Worm (Caenorhabditis elegans): ENCODE measurements around the gene Y57G11C.20.

Y57G11C.20 gene

ce11 chrIV:14816288-14816687 lies 26.9 kb upstream of the Y57G11C.20 start, which contains the start of gene Y57G11C.46:
TSS of gene Y57G11C.46 (minus strand) at chrIV:14816388.
- TF ChIP-seq sea-1 (GFP tag; conservative IDR thresholded peaks at IDR 0.05) (no peak), B0310.2 (tag; optimal IDR thresholded peaks at IDR 0.05) (no peak), hmbx-1 (tag; optimal IDR thresholded peaks at IDR 0.05) (no peak), tra-4 (tag; optimal IDR thresholded peaks at IDR 0.05) (no peak), hnd-1 (tag; optimal IDR thresholded peaks at IDR 0.05) (no peak), ets-7 (tag; optimal IDR thresholded peaks at IDR 0.05) (no peak), scrt-1 (GFP tag; IDR thresholded peaks at IDR 0.05) (no peak), ama-1 (optimal IDR thresholded peaks at IDR 0.05) (no peak)

ce11 chrIV:14822267-14822666 lies 20.9 kb upstream of the Y57G11C.20 start:
- TF ChIP-seq ama-1 (optimal IDR thresholded peaks at IDR 0.05) = peak; percentile 38
- no peak for TF ChIP-seq ceh-36 (tag; optimal IDR thresholded peaks at IDR 0.05)

- TF ChIP-seq hmbx-1 (tag; optimal IDR thresholded peaks at IDR 0.05) (no peak), flt-1 (GFP tag; IDR thresholded peaks at IDR 0.05) (no peak), ets-7 (tag; optimal IDR thresholded peaks at IDR 0.05) (no peak), hnd-1 (tag; optimal IDR thresholded peaks at IDR 0.05) (no peak), tbx-11 (GFP tag; IDR thresholded peaks at IDR 0.05) (no peak), ceh-36 (tag; optimal IDR thresholded peaks at IDR 0.05) (no peak), sea-1 (GFP tag; conservative IDR thresholded peaks at IDR 0.05) (no peak), ceh-13 (GFP tag; optimal IDR thresholded peaks at IDR 0.05) (no peak), aly-1 (tag; optimal IDR thresholded peaks at IDR 0.05) (no peak), scrt-1 (GFP tag; IDR thresholded peaks at IDR 0.05) (no peak), tra-4 (tag; optimal IDR thresholded peaks at IDR 0.05) (no peak), ama-1 (optimal IDR thresholded peaks at IDR 0.05) (no peak), pes-1 (GFP tag; IDR thresholded peaks at IDR 0.05) (no peak)
Observed at ce11 chrIV:14824201-14824600, 19.0 kb upstream of the Y57G11C.20 start.

ce11 chrIV:14824878-14825352 lies 18.2 kb upstream of the Y57G11C.20 start, which contains the start of gene sec-61.A:
TSS of gene sec-61.A (minus strand) at chrIV:14825264.
- peak; percentile 59 for TF ChIP-seq hmg-4 (GFP tag; optimal IDR thresholded peaks at IDR 0.05)
- no peak for TF ChIP-seq ceh-36 (tag; optimal IDR thresholded peaks at IDR 0.05)
- TF ChIP-seq sea-1 (GFP tag; conservative IDR thresholded peaks at IDR 0.05) = no peak
- no peak for TF ChIP-seq tbx-37 (GFP tag; conservative IDR thresholded peaks at IDR 0.05)
- peak; percentile 57 for TF ChIP-seq F13C5.2 (tag; optimal IDR thresholded peaks at IDR 0.05)

ce11 chrIV:14825379-14825778 lies 17.8 kb upstream of the Y57G11C.20 start, which contains the start of gene rps-18:
TSS of gene rps-18 (plus strand) at chrIV:14825679.
- TF ChIP-seq ama-1 (optimal IDR thresholded peaks at IDR 0.05) = no peak
- TF ChIP-seq B0310.2 (tag; optimal IDR thresholded peaks at IDR 0.05) = no peak
- TF ChIP-seq tbx-37 (GFP tag; conservative IDR thresholded peaks at IDR 0.05) = no peak
- no peak for TF ChIP-seq flt-1 (GFP tag; IDR thresholded peaks at IDR 0.05)
- TF ChIP-seq scrt-1 (GFP tag; IDR thresholded peaks at IDR 0.05) = no peak
- TF ChIP-seq F13C5.2 (tag; optimal IDR thresholded peaks at IDR 0.05) = no peak
- TF ChIP-seq aly-1 (tag; optimal IDR thresholded peaks at IDR 0.05) = no peak
- no peak for TF ChIP-seq ets-7 (tag; optimal IDR thresholded peaks at IDR 0.05)
- no peak for TF ChIP-seq tra-4 (tag; optimal IDR thresholded peaks at IDR 0.05)
- no peak for TF ChIP-seq hnd-1 (tag; optimal IDR thresholded peaks at IDR 0.05)
- TF ChIP-seq hmbx-1 (tag; optimal IDR thresholded peaks at IDR 0.05) = no peak
- no peak for TF ChIP-seq ceh-13 (GFP tag; optimal IDR thresholded peaks at IDR 0.05)
- no peak for TF ChIP-seq sea-1 (GFP tag; conservative IDR thresholded peaks at IDR 0.05)

- TF ChIP-seq aly-1 (tag; optimal IDR thresholded peaks at IDR 0.05) (no peak), hnd-1 (tag; optimal IDR thresholded peaks at IDR 0.05) (no peak), ets-7 (tag; optimal IDR thresholded peaks at IDR 0.05) (no peak), B0310.2 (tag; optimal IDR thresholded peaks at IDR 0.05) (no peak), tra-4 (tag; optimal IDR thresholded peaks at IDR 0.05) (no peak), ama-1 (optimal IDR thresholded peaks at IDR 0.05) (no peak), F13C5.2 (tag; optimal IDR thresholded peaks at IDR 0.05) (no peak), pes-1 (GFP tag; IDR thresholded peaks at IDR 0.05) (no peak), tbx-11 (GFP tag; IDR thresholded peaks at IDR 0.05) (no peak), scrt-1 (GFP tag; IDR thresholded peaks at IDR 0.05) (no peak), hmg-4 (GFP tag; optimal IDR thresholded peaks at IDR 0.05) (no peak), flt-1 (GFP tag; IDR thresholded peaks at IDR 0.05) (no peak), hmbx-1 (tag; optimal IDR thresholded peaks at IDR 0.05) (no peak), ceh-36 (tag; optimal IDR thresholded peaks at IDR 0.05) (no peak), tbx-37 (GFP tag; conservative IDR thresholded peaks at IDR 0.05) (no peak)
Observed at ce11 chrIV:14826151-14826757, 16.9 kb upstream of the Y57G11C.20 start.

ce11 chrIV:14828218-14828617 lies 14.9 kb upstream of the Y57G11C.20 start:
- TF ChIP-seq hmg-4 (GFP tag; optimal IDR thresholded peaks at IDR 0.05) (no peak), B0310.2 (tag; optimal IDR thresholded peaks at IDR 0.05) (no peak), sea-1 (GFP tag; conservative IDR thresholded peaks at IDR 0.05) (no peak), tbx-11 (GFP tag; IDR thresholded peaks at IDR 0.05) (no peak), ceh-36 (tag; optimal IDR thresholded peaks at IDR 0.05) (no peak), scrt-1 (GFP tag; IDR thresholded peaks at IDR 0.05) (no peak), ama-1 (optimal IDR thresholded peaks at IDR 0.05) (no peak), hmbx-1 (tag; optimal IDR thresholded peaks at IDR 0.05) (no peak), tbx-37 (GFP tag; conservative IDR thresholded peaks at IDR 0.05) (no peak), tra-4 (tag; optimal IDR thresholded peaks at IDR 0.05) (no peak), ets-7 (tag; optimal IDR thresholded peaks at IDR 0.05) (no peak), F13C5.2 (tag; optimal IDR thresholded peaks at IDR 0.05) (no peak)

- TF ChIP-seq F13C5.2 (tag; optimal IDR thresholded peaks at IDR 0.05) (no peak), hmg-4 (GFP tag; optimal IDR thresholded peaks at IDR 0.05) (no peak), hmbx-1 (tag; optimal IDR thresholded peaks at IDR 0.05) (no peak), pes-1 (GFP tag; IDR thresholded peaks at IDR 0.05) (no peak), ets-7 (tag; optimal IDR thresholded peaks at IDR 0.05) (no peak), hnd-1 (tag; optimal IDR thresholded peaks at IDR 0.05) (no peak), tbx-37 (GFP tag; conservative IDR thresholded peaks at IDR 0.05) (no peak)
Observed at ce11 chrIV:14829026-14829425, 14.1 kb upstream of the Y57G11C.20 start, which contains the start of gene hhat-2. TSS of gene hhat-2 (minus strand) at chrIV:14829126.
